Fruit fly (Drosophila melanogaster) whole organism, adult: ENCODE data around the gene car.

Experiments
- CG11617 ChIP-seq: fragments of 200-800 bp; sonication (Bioruptor generic); optimal IDR thresholded peaks from 2 replicates; lab custom pipeline; 2017; ENCODE audit warnings: mild to moderate bottlenecking, missing biosample characterization, missing genetic modification reagents, missing genetic modification characterization
- CG12768 ChIP-seq: fragments of 200-800 bp; sonication (Bioruptor generic); optimal IDR thresholded peaks from 2 replicates; lab custom pipeline; 2017; ENCODE audit warnings: missing biosample characterization, missing genetic modification characterization, mild to moderate bottlenecking, moderate library complexity, missing genetic modification reagents
- CG14711 ChIP-seq: fragments of 200-800 bp; sonication (Bioruptor generic); optimal IDR thresholded peaks from 2 replicates; lab custom pipeline; 2018; ENCODE audit warnings: missing biosample characterization, mild to moderate bottlenecking, missing genetic modification characterization, moderate library complexity
- CG1620 ChIP-seq: fragments of 200-800 bp; sonication (Bioruptor generic); optimal IDR thresholded peaks from 2 replicates; lab custom pipeline; 2016; ENCODE audit warnings: missing biosample characterization, missing genetic modification characterization
- CG33017 ChIP-seq: fragments of 200-800 bp; sonication (Bioruptor generic); optimal IDR thresholded peaks from 2 replicates; lab custom pipeline; 2018; ENCODE audit warnings: missing biosample characterization, mild to moderate bottlenecking, missing genetic modification characterization, moderate library complexity
- CG5204 ChIP-seq: fragments of 200-800 bp; sonication (Bioruptor generic); optimal IDR thresholded peaks from 2 replicates; lab custom pipeline; 2016; ENCODE audit warnings: missing biosample characterization, missing genetic modification characterization
- CG7045 ChIP-seq: fragments of 200-800 bp; sonication (Bioruptor generic); optimal IDR thresholded peaks from 2 replicates; lab custom pipeline; 2017; ENCODE audit warnings: missing biosample characterization, mild to moderate bottlenecking, missing genetic modification characterization
- CG7101 ChIP-seq: fragments of 200-800 bp; sonication (Bioruptor generic); optimal IDR thresholded peaks from 2 replicates; lab custom pipeline; 2018; ENCODE audit warnings: missing biosample characterization, mild to moderate bottlenecking, missing genetic modification characterization, moderate library complexity
- Clk ChIP-seq: fragments of 200-800 bp; sonication (Bioruptor generic); optimal IDR thresholded peaks from 2 replicates; lab custom pipeline; 2017; ENCODE audit warnings: missing biosample characterization, missing genetic modification characterization
- Crg-1 ChIP-seq: fragments of 200-800 bp; sonication (Bioruptor generic); optimal IDR thresholded peaks from 2 replicates; lab custom pipeline; 2016; ENCODE audit warnings: missing biosample characterization, missing genetic modification characterization
- Hr96 ChIP-seq: fragments of 200-800 bp; sonication (Bioruptor generic); optimal IDR thresholded peaks from 2 replicates; lab custom pipeline; 2016; ENCODE audit warnings: missing biosample characterization, missing genetic modification characterization
- Mnt ChIP-seq: fragments of 200-800 bp; sonication (Bioruptor generic); optimal IDR thresholded peaks from 2 replicates; lab custom pipeline; 2016; ENCODE audit warnings: missing biosample characterization, mild to moderate bottlenecking, missing genetic modification characterization
- bab1 ChIP-seq: fragments of 200-800 bp; sonication (Bioruptor generic); optimal IDR thresholded peaks from 3 replicates; lab custom pipeline; 2019; ENCODE audit warnings: missing biosample characterization, mild to moderate bottlenecking, missing genetic modification characterization, moderate library complexity
- cic ChIP-seq: fragments of 200-800 bp; sonication (Bioruptor generic); optimal IDR thresholded peaks from 2 replicates; lab custom pipeline; 2017; ENCODE audit warnings: missing biosample characterization, mild to moderate bottlenecking, missing genetic modification characterization, moderate library complexity
- cnc ChIP-seq, 2 experiments: fragments of >200 bp; optimal IDR thresholded peaks; 2 replicates each; lab custom pipeline; 2017
- kay ChIP-seq: fragments of 200-800 bp; sonication (Bioruptor generic); peaks from one replicate; lab custom pipeline; 2016; ENCODE audit warnings: missing biosample characterization, missing genetic modification characterization, borderline replicate concordance
- ovo ChIP-seq: fragments of 200-800 bp; sonication (Bioruptor generic); optimal IDR thresholded peaks from 2 replicates; lab custom pipeline; 2016; ENCODE audit warnings: missing biosample characterization, missing genetic modification characterization
- pad ChIP-seq: fragments of 200-800 bp; sonication (Bioruptor generic); optimal IDR thresholded peaks from 3 replicates; lab custom pipeline; 2017; ENCODE audit warnings: missing biosample characterization, missing genetic modification characterization, mild to moderate bottlenecking, moderate library complexity, missing genetic modification reagents
- tj ChIP-seq: fragments of 200-800 bp; sonication (Bioruptor generic); optimal IDR thresholded peaks from 3 replicates; lab custom pipeline; 2017; ENCODE audit warnings: missing biosample characterization, mild to moderate bottlenecking, missing genetic modification characterization, moderate library complexity
- toe ChIP-seq: fragments of 200-800 bp; sonication (Bioruptor generic); optimal IDR thresholded peaks from 2 replicates; lab custom pipeline; 2016; ENCODE audit warnings: missing biosample characterization, missing genetic modification characterization

The car gene

DNA sequence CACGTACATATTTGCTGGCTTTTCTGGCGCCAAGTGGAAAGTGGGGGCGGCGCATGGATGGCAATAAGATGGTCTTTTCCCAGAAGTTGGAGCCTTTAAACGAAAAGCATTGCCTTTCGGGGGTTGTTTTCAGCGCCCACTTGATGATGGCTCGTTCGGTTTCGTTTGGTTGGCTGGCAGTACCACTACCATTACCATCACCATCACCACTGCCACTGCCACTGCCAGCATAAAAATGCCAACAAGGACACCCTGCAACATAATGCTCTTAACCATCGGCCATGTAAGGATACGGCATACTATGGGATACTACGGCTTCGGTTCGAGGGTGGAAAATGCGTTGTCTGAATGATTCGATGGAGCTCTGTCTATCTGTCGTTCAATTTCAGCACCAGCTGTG is 30.4 kb upstream of the car start:
- TF ChIP-seq Clk (no peak), Crg-1 (GFP tag; lab: Kevin White, UChicago) (no peak), CG33017 (tag; lab: Kevin White, UChicago) (no peak), CG12768 (no peak), pad (GFP tag; lab: Kevin White, UChicago) (no peak), cic (GFP tag; lab: Kevin White, UChicago) (no peak), CG5204 (no peak)

DNA sequence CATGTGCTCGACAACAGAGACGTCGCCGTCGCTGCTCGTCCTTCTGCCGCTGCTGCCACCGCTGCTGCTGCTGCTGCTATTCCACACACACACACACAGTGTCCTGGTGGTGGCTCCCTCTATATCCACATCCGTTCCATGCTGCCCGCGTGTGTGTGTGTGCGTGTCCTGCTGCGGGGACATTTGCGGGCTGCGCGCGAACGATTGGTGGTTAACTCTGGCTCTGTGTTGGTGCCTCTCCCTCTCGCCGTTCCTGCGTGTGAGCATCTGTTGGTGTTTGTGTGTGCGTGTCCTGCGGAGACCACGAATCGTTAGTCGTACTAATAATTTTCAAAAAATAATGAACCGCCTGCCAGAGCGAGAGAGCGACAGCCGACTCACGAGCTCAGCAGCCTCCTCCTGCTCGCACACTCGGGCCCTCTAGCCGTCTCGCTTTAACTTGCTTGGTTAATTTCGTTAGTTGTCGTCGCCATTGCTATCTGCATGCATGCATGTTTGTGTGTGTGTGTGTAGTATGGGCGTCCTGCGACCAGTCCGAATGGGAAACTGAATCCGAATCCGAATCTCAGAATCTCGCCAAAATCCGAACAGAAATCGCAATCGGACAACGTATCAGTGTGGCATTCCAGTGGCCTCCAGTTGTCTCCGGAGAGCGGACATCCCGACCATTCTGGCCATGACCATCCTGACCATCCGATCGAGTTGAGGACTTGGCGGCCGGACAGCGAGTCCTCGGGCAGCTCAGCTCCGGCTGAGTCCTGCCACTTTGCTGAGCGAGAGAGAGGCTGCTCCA is 19.8 kb upstream of the car start:
- TF ChIP-seq tj (no peak), toe (GFP tag; lab: Kevin White, UChicago) (no peak), CG11617 (GFP tag; lab: Kevin White, UChicago) (no peak), Crg-1 (GFP tag; lab: Kevin White, UChicago) (no peak), pad (GFP tag; lab: Kevin White, UChicago) (no peak), CG33017 (tag; lab: Kevin White, UChicago) (no peak), Mnt (no peak), kay (GFP tag; lab: Kevin White, UChicago) (no peak), ovo (GFP tag; lab: Kevin White, UChicago) (no peak)

DNA sequence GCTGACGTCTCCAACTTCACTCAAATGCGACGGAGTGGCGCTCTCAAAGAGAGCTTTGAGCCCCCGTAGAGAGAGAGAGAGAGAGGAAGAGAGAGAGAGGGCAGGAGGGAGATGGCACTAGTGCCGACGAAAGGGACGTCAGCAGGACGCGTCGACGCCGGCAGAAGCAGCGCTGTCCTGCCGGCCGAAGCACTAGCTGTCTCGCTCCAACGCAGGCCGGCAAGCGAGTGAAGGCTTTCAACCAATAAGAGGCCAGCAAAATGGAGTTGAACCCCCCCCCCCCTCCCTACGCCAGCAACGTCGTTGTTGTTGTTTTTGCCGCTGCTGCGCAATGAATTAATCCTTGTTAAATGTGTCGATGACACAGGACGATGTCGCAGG is 19.2 kb upstream of the car start:
- TF ChIP-seq ovo (GFP tag; lab: Kevin White, UChicago) (no peak), CG14711 (tag; lab: Kevin White, UChicago) (no peak), CG11617 (GFP tag; lab: Kevin White, UChicago) (no peak), CG7101 (tag; lab: Kevin White, UChicago) (no peak), CG7045 (GFP tag; lab: Kevin White, UChicago) (no peak), Crg-1 (GFP tag; lab: Kevin White, UChicago) (no peak), cic (GFP tag; lab: Kevin White, UChicago) (no peak), Clk (no peak), CG1620 (GFP tag; lab: Kevin White, UChicago) (no peak), CG5204 (no peak), Hr96 (GFP tag; lab: Kevin White, UChicago) (no peak), tj (no peak), kay (GFP tag; lab: Kevin White, UChicago) (no peak), CG12768 (no peak)

DNA sequence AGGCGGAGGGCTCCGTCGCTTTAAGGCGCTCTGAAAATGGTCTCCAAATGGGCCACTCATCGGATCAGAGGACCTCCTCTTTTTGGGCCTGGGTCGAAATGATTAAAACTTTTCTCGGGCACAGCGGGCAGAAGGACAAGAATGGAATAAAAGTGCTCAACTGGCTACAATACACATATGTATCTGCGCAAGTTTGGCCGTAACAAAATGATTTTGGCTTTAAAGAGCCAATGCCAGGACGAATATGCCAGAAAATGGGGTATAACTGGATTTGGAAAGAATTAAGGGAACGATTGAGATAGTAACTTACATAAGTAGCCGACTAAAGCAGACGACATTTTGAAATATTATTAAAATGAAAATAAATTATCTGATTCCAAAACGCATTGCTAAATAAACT is 18.4 kb upstream of the car start, which contains the start of gene CG32532:
Gene CG32532 (minus strand): TSS at position 101 of the 400 bp plus-strand sequence.
- no peak for TF ChIP-seq kay (GFP tag; lab: Kevin White, UChicago)
- no peak for TF ChIP-seq cic (GFP tag; lab: Kevin White, UChicago)
- TF ChIP-seq Mnt = no peak
- no peak for TF ChIP-seq bab1 (GFP tag; lab: Kevin White, UChicago)
- TF ChIP-seq CG14711 (tag; lab: Kevin White, UChicago) = no peak
- TF ChIP-seq CG33017 (tag; lab: Kevin White, UChicago) = no peak
- no peak for TF ChIP-seq pad (GFP tag; lab: Kevin White, UChicago)
- no peak for TF ChIP-seq ovo (GFP tag; lab: Kevin White, UChicago)
- TF ChIP-seq CG12768 = no peak
- no peak for TF ChIP-seq Hr96 (GFP tag; lab: Kevin White, UChicago)
- no peak for TF ChIP-seq CG5204
- no peak for TF ChIP-seq CG7101 (tag; lab: Kevin White, UChicago)
- no peak for TF ChIP-seq cnc (optimal IDR thresholded peaks at IDR 0.05; lab: Kevin White, UChicago)
- TF ChIP-seq toe (GFP tag; lab: Kevin White, UChicago) = no peak
- no peak for TF ChIP-seq CG7045 (GFP tag; lab: Kevin White, UChicago)
- no peak for TF ChIP-seq tj

DNA sequence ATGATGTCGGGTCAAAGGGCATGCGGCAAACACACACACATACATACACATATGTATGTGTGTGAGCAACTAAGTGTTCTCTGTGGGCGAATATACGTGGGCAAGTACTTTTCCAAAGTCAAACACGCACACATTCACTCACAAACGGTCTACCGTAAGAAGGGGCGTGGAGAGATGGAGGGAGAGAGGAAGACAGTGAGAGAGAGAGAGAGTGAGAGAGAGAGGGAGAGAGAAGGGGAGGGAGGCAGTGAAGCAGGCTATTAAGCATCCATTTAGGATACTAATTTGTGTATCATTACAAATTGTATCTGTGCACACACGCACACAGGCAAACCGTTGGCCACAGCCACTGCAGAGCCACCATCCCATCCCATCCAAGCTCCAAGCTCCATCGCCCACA is 17.4 kb upstream of the car start:
- TF ChIP-seq Mnt (no peak), CG33017 (tag; lab: Kevin White, UChicago) (no peak), Crg-1 (GFP tag; lab: Kevin White, UChicago) (no peak), CG12768 (no peak), pad (GFP tag; lab: Kevin White, UChicago) (no peak), ovo (GFP tag; lab: Kevin White, UChicago) (no peak), bab1 (GFP tag; lab: Kevin White, UChicago) (no peak), toe (GFP tag; lab: Kevin White, UChicago) (no peak)

DNA sequence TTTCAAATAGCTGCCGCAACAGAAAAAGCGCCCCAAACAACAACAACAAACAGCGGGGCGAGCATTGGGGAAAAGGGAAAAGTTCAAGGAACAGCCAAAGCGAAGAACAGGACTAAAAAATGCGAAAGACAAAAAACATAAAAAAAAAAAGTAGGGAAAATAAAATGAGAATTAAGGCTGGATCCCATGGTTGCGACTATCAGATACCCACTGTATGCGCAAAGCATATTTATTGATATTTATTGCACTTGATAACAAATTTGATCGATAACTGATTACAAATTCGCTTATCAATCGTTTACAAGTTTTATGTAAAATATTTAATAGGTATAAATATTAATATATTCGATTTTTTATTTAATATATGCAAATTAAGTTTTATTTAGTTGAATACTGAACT is 16.2 kb upstream of the car start:
- TF ChIP-seq kay (GFP tag; lab: Kevin White, UChicago) (no peak), tj (no peak), CG7045 (GFP tag; lab: Kevin White, UChicago) (no peak), CG11617 (GFP tag; lab: Kevin White, UChicago) (no peak), cic (GFP tag; lab: Kevin White, UChicago) (no peak), cnc (optimal IDR thresholded peaks at IDR 0.05; lab: Kevin White, UChicago) (no peak), CG14711 (tag; lab: Kevin White, UChicago) (no peak), toe (GFP tag; lab: Kevin White, UChicago) (no peak), ovo (GFP tag; lab: Kevin White, UChicago) (no peak), Hr96 (GFP tag; lab: Kevin White, UChicago) (no peak), Clk (no peak), bab1 (GFP tag; lab: Kevin White, UChicago) (no peak), CG33017 (tag; lab: Kevin White, UChicago) (no peak), CG12768 (no peak), pad (GFP tag; lab: Kevin White, UChicago) (no peak), CG7101 (tag; lab: Kevin White, UChicago) (no peak), Crg-1 (GFP tag; lab: Kevin White, UChicago) (no peak)
